Worm (Caenorhabditis elegans): Measurements from ENCODE around the gene F37A4.2.

F37A4.2 gene

DNA sequence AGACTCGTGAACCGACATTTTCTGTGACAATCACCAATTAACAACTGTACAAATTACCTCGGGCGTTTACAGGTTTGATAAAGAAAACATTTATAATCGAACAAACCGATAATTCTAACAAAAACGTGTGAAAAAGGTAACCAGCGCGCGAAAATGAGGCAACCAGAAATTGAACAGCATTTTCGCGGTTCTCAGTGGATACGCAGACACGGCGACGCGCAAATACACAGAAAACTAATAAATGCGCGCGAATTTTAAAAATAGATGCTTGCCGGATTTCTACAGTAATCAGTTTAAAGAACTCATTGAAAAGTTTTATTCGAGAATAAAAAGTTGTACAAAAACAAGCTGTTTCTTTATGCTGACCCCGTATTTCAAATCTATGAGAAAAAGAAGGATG is 12.3 kb upstream of the F37A4.2 start, which contains the start of gene isw-1 (continued):
- TF ChIP-seq egrh-3 (GFP tag; IDR thresholded peaks at IDR 0.05) = no peak
- TF ChIP-seq snpc-4 (GFP tag; optimal IDR thresholded peaks at IDR 0.05) = no peak
- no peak for TF ChIP-seq snpc-4 (tag; optimal IDR thresholded peaks at IDR 0.05)
- peak; percentile 75 for TF ChIP-seq F33H1.4 (GFP tag; IDR thresholded peaks at IDR 0.05)
- TF ChIP-seq Y79H2A.3 (GFP tag; conservative IDR thresholded peaks at IDR 0.05) = no peak
- peak; percentile 90 for TF ChIP-seq B0019.2 (GFP tag; conservative IDR thresholded peaks at IDR 0.05)
- peak; percentile 98 for TF ChIP-seq efl-1 (GFP tag; optimal IDR thresholded peaks at IDR 0.05)
- TF ChIP-seq madf-3 (GFP tag; IDR thresholded peaks at IDR 0.05) = peak; percentile 87
- TF ChIP-seq repo-1 (tag; optimal IDR thresholded peaks at IDR 0.05) = no peak
- peak; percentile 84 for TF ChIP-seq D2030.7 (GFP tag; IDR thresholded peaks at IDR 0.05)
- peak; percentile 92 for TF ChIP-seq ceh-91 (GFP tag; IDR thresholded peaks at IDR 0.05)
- TF ChIP-seq unc-130 (GFP tag; optimal IDR thresholded peaks at IDR 0.05) = peak; percentile 63
- peak; percentile 91 for TF ChIP-seq madf-8 (GFP tag; conservative IDR thresholded peaks at IDR 0.05)
- no peak for TF ChIP-seq T26A5.8 (tag; optimal IDR thresholded peaks at IDR 0.05)
- no peak for TF ChIP-seq rpc-1 (optimal IDR thresholded peaks at IDR 0.05)
- TF ChIP-seq rpc-1 (tag; optimal IDR thresholded peaks at IDR 0.05) = no peak
- no peak for TF ChIP-seq nhr-90 (tag; optimal IDR thresholded peaks at IDR 0.05)
- TF ChIP-seq gei-17 (GFP tag; optimal IDR thresholded peaks at IDR 0.05) = no peak
- TF ChIP-seq cebp-2 (GFP tag; IDR thresholded peaks at IDR 0.05) = no peak
- TF ChIP-seq attf-6 (GFP tag; IDR thresholded peaks at IDR 0.05) = no peak
- peak; percentile 98 for TF ChIP-seq dpl-1 (GFP tag; optimal IDR thresholded peaks at IDR 0.05)
- TF ChIP-seq ZK185.1 (tag; optimal IDR thresholded peaks at IDR 0.05; ENCODE audit: poor library complexity, severe bottlenecking) = peak; percentile 13
- TF ChIP-seq hmg-20 (GFP tag; IDR thresholded peaks at IDR 0.05) = no peak
- peak; percentile 27 for TF ChIP-seq F49E8.2 (tag; optimal IDR thresholded peaks at IDR 0.05; ENCODE audit: insufficient read depth)
- peak; percentile 8 for TF ChIP-seq ztf-18 (tag; optimal IDR thresholded peaks at IDR 0.05)
- TF ChIP-seq rcor-1 (GFP tag; IDR thresholded peaks at IDR 0.05) = peak; percentile 24; the same call in 1 of the 2 replicates

DNA sequence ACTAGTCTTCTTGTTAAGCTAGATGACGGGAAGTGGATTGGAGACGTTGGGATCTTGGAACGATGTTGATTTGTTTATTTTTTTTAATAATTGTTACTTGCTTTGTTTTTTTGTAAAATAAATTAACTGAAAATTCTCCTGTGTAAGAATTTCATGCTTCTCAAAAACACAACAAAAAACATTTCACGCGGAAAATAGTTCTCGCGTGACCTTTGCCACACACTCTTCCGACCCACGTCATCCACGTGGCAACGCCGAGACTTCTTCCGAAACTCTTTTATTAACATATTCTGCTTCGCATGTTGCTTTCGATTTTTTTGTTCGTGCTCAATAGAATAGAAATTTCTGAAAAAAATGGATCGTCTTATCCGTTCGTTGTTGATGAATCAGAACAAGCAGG is 10.7 kb upstream of the F37A4.2 start, which contains the start of gene F37A4.5:
Gene F37A4.5, plus strand, starts transcription at position 301 of the 400 bp plus-strand sequence.
- TF ChIP-seq ztf-3 (GFP tag; optimal IDR thresholded peaks at IDR 0.05) (no peak), mxl-1 (tag; optimal IDR thresholded peaks at IDR 0.05) (no peak), akir-1 (GFP tag; optimal IDR thresholded peaks at IDR 0.05) (no peak), ztf-25 (GFP tag; IDR thresholded peaks at IDR 0.05) (no peak), repo-1 (tag; optimal IDR thresholded peaks at IDR 0.05) (no peak), B0261.1 (tag; optimal IDR thresholded peaks at IDR 0.05) (no peak), nfya-2 (GFP tag; IDR thresholded peaks at IDR 0.05) (no peak), madf-10 (tag; optimal IDR thresholded peaks at IDR 0.05) (no peak), ztf-26 (tag; optimal IDR thresholded peaks at IDR 0.05) (no peak)

DNA sequence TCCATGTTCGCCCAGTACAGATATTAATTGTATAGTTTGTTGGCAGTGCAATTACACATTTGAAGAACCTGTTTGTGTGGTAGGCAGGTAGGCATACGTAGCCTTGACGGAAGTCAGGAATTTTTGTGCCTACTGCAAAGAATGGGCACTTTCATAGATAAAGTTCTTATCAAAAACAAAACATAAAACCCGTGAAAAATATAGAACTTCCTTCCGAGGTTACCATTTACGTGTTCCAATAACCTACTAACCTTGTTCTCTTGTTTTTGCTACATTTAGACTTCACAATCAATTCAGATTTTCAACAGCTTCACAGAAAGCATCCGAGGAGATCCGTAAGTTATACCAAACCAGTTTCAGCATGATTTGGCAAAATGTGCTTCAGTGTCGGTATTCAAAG is 9.0 kb upstream of the F37A4.2 start, which contains the start of gene F37A4.4:
Gene F37A4.4, plus strand, starts transcription at position 301 of the 400 bp plus-strand sequence.
- no peak for TF ChIP-seq Y56A3A.18 (GFP tag; IDR thresholded peaks at IDR 0.05)
- TF ChIP-seq lin-26 (GFP tag; IDR thresholded peaks at IDR 0.05) = no peak
- no peak for TF ChIP-seq F10E7.11 (tag; optimal IDR thresholded peaks at IDR 0.05)
- TF ChIP-seq efl-1 (GFP tag; optimal IDR thresholded peaks at IDR 0.05) = no peak
- TF ChIP-seq mxl-1 (tag; optimal IDR thresholded peaks at IDR 0.05) = no peak
- TF ChIP-seq attf-5 (GFP tag; optimal IDR thresholded peaks at IDR 0.05) = no peak
- TF ChIP-seq unc-130 (GFP tag; optimal IDR thresholded peaks at IDR 0.05) = no peak
- no peak for TF ChIP-seq F55B11.4 (tag; optimal IDR thresholded peaks at IDR 0.05; ENCODE audit: borderline replicate concordance, insufficient read depth)
- no peak for TF ChIP-seq lin-35 (GFP tag; optimal IDR thresholded peaks at IDR 0.05)
- TF ChIP-seq xnd-1 (tag; optimal IDR thresholded peaks at IDR 0.05) = no peak
- no peak for TF ChIP-seq mcd-1 (GFP tag; IDR thresholded peaks at IDR 0.05)
- TF ChIP-seq aptf-2 (GFP tag; conservative IDR thresholded peaks at IDR 0.05) = no peak
- no peak for TF ChIP-seq ceh-27 (GFP tag; optimal IDR thresholded peaks at IDR 0.05)
- no peak for TF ChIP-seq chd-7 (tag; optimal IDR thresholded peaks at IDR 0.05)
- TF ChIP-seq B0035.1 (tag; optimal IDR thresholded peaks at IDR 0.05) = no peak
- no peak for TF ChIP-seq fkh-3 (tag; optimal IDR thresholded peaks at IDR 0.05)

Data from whole organism, young adult.